Worm (Caenorhabditis elegans): ENCODE data around the gene H05C05.2.

H05C05.2 gene

DNA sequence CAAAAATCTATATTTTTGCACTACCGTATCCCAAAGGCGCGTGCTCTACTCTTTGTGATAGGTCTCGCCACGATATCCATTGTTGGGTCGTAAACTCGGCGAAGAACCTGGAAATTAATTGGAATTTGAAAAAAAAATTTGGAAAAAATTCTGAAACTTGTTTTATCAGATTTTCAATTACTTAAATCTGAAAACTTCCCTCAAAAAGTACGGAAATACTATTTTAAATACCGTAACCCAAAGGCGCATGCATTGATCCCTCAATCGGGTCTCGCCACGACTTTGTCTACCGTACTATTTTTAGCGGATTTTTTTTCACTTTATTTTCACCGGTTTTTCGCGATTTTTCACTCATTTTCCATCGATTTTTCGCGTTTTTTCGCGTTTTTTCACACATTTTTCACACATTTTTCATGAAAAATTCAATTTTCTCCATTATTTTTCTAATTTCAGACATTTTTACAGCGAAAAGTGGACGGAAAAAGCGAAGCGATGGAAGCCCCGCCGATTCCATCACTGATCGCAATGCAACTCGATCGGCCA is 18.7 kb downstream of the H05C05.2 start, which contains the start of gene H05C05.1 (continued):
- TF ChIP-seq D2030.7 (GFP tag; IDR thresholded peaks at IDR 0.05), result peak; percentile 80
- peak; percentile 35; the same call in 1 of the 2 replicates for TF ChIP-seq hmg-1.2 (GFP tag; IDR thresholded peaks at IDR 0.05)
- TF ChIP-seq rcor-1 (GFP tag; IDR thresholded peaks at IDR 0.05), result peak; percentile 56; the same call in 1 of the 2 replicates
- peak; percentile 17 for TF ChIP-seq hrde-1 (tag; optimal IDR thresholded peaks at IDR 0.05; ENCODE audit: borderline replicate concordance)
- no peak for TF ChIP-seq let-607 (tag; optimal IDR thresholded peaks at IDR 0.05)
- TF ChIP-seq him-1 (tag; optimal IDR thresholded peaks at IDR 0.05), result peak; percentile 32

DNA sequence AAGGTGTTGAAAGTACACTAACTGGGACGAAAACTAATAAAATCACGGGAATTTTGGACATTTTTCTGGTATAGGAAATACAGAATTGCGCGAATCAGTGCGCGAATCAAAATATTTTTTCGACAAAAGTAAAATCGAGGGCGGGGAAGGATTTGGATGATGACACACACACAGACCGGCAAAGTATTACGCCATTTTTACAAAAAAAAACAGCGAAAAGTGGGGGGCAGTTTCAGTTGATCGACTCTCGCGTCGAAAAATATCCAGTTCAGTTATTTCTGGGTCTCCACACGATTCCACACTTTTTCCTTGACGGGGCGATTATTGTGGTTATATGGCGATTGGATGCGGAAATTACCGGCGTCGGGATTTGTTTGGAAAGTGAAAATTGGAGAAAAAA is 19.3 kb downstream of the H05C05.2 start, which contains the start of gene H05C05.4:
H05C05.4 (minus strand) TSS at position 101 of the 400 bp plus-strand sequence.
- TF ChIP-seq atf-7 (tag; optimal IDR thresholded peaks at IDR 0.05), result no peak
- no peak for TF ChIP-seq hlh-12 (tag; optimal IDR thresholded peaks at IDR 0.05)
- no peak for TF ChIP-seq F49E8.2 (tag; optimal IDR thresholded peaks at IDR 0.05; ENCODE audit: insufficient read depth)
- TF ChIP-seq rcor-1 (GFP tag; IDR thresholded peaks at IDR 0.05), result no peak
- TF ChIP-seq hmg-1.2 (GFP tag; IDR thresholded peaks at IDR 0.05), result no peak
- TF ChIP-seq F37B4.10 (GFP tag; IDR thresholded peaks at IDR 0.05), result no peak
- TF ChIP-seq madf-6 (GFP tag; IDR thresholded peaks at IDR 0.05), result 0 out of 2 replicates have a peak, but pooled peaks have one; percentile 3
- TF ChIP-seq F52B5.7 (tag; optimal IDR thresholded peaks at IDR 0.05), result no peak

DNA sequence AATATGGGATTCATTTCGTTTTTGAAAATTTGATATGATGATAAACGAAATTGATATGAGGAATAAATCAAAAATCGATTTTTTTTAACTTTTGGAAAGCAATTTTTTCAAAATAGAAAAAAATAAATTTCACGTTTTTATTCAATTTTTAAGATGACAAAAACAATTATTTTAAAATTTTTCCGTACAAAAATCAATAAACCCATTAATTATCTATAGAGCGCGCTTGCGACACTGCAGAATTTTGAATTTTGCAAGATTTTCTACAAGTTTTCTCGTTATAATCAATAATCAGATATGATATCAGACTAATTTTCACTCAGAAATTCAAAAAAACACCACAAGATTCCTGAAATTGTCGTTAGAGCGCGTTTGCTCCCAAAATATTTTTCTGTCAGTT is 21.4 kb downstream of the H05C05.2 start, which contains the start of gene R10F2.6:
R10F2.6 (minus strand) TSS at position 101 of the 400 bp plus-strand sequence.
- TF ChIP-seq F52B5.7 (tag; optimal IDR thresholded peaks at IDR 0.05) (no peak), madf-3 (GFP tag; IDR thresholded peaks at IDR 0.05) (no peak), zfh-2 (GFP tag; conservative IDR thresholded peaks at IDR 0.05) (no peak), rec-8 (tag; optimal IDR thresholded peaks at IDR 0.05) (no peak), ztf-22 (GFP tag; optimal IDR thresholded peaks at IDR 0.05) (no peak), madf-10 (tag; optimal IDR thresholded peaks at IDR 0.05) (no peak), nhr-120 (GFP tag; IDR thresholded peaks at IDR 0.05) (no peak), somi-1 (GFP tag; optimal IDR thresholded peaks at IDR 0.05) (no peak), pbrm-1 (GFP tag; IDR thresholded peaks at IDR 0.05) (no peak), tlf-1 (GFP tag; optimal IDR thresholded peaks at IDR 0.05) (no peak), let-526 (GFP tag; IDR thresholded peaks at IDR 0.05) (no peak), pha-4 (tag; optimal IDR thresholded peaks at IDR 0.05) (no peak), Y67H2A.10 (GFP tag; conservative IDR thresholded peaks at IDR 0.05) (no peak), lin-35 (GFP tag; optimal IDR thresholded peaks at IDR 0.05) (no peak), rpc-1 (optimal IDR thresholded peaks at IDR 0.05) (no peak), rpc-1 (tag; optimal IDR thresholded peaks at IDR 0.05) (no peak), ztf-6 (GFP tag; IDR thresholded peaks at IDR 0.05) (no peak), xnd-1 (tag; optimal IDR thresholded peaks at IDR 0.05) (no peak), dpl-1 (GFP tag; optimal IDR thresholded peaks at IDR 0.05) (no peak), B0261.1 (tag; optimal IDR thresholded peaks at IDR 0.05) (no peak)

DNA sequence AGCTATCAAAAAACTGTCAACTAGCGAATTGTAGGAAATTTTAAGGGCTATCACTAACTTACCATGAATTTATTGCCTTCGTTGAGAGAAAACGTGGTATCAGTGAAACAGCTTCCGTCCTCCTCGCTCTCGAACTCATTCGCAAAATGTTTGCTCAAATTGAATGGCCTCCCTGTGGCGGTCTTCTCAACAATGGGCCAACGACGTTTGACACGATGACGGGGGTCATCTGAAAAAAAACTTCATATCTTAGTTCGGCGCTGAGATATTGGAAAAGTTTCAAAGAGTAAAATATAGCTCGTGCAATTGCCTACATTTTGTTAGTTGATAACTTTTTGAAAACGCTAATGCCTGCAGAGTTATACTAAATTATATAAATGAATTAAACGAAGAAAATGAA is 23.9 kb downstream of the H05C05.2 start:
- TF ChIP-seq fkh-3 (tag; optimal IDR thresholded peaks at IDR 0.05) (no peak), tbp1 (GFP tag; optimal IDR thresholded peaks at IDR 0.05) (no peak), Y53F4B.3 (GFP tag; IDR thresholded peaks at IDR 0.05) (no peak)

Data from whole organism, young adult.